Worm (Caenorhabditis elegans) whole organism, L1 larva: ENCODE results near the gene acp-2.
A peak's percentile ranks its signal among the peaks of the same experiment; 100 is the strongest.

Experiments
- F16B12.6 ChIP-seq: fragments of 150-350 bp; optimal IDR thresholded peaks from 2 replicates; lab custom pipeline; 2014; ENCODE audit warnings: missing biosample characterization, missing genetic modification characterization
- alr-1 ChIP-seq: fragments of 200-800 bp; sonication (Bioruptor generic); optimal IDR thresholded peaks from 2 replicates; lab custom pipeline; 2018; ENCODE audit warnings: borderline replicate concordance, mild to moderate bottlenecking, missing genetic modification characterization, missing compliant biosample characterization
- aly-2 ChIP-seq: fragments of 150-350 bp; optimal IDR thresholded peaks from 2 replicates; lab custom pipeline; 2014; ENCODE audit warnings: missing biosample characterization, missing genetic modification characterization
- ama-1 ChIP-seq: fragments of 150-350 bp; optimal IDR thresholded peaks from 2 replicates; lab custom pipeline; 2014
- blmp-1 ChIP-seq: fragments of 150-350 bp; optimal IDR thresholded peaks from 2 replicates; lab custom pipeline; 2014; ENCODE audit warnings: missing biosample characterization, missing genetic modification characterization
- ceh-8 ChIP-seq: fragments of 200-800 bp; sonication (Bioruptor generic); optimal IDR thresholded peaks from 2 replicates; lab custom pipeline; 2018; ENCODE audit warnings: mild to moderate bottlenecking, missing genetic modification characterization, moderate library complexity, missing compliant biosample characterization
- ceh-90 ChIP-seq: sonication (generic microtip); optimal IDR thresholded peaks from 2 replicates; lab custom pipeline; 2016; ENCODE audit warnings: missing genetic modification characterization, missing compliant biosample characterization
- efl-1 ChIP-seq, 4 experiments: fragments of 150-350 bp; optimal IDR thresholded peaks in 3 of 4; peaks in 1 of 4; 1 replicate in 1 of 4; 2 replicates in 3 of 4; lab custom pipeline; 2014; ENCODE audit warnings: missing biosample characterization in 2 of 4, missing genetic modification characterization in 2 of 4, missing genetic modification reagents in 2 of 4
- efl-3 ChIP-seq: fragments of 200-800 bp; sonication (Bioruptor generic); optimal IDR thresholded peaks from 2 replicates; lab custom pipeline; 2018; ENCODE audit warnings: mild to moderate bottlenecking, missing genetic modification characterization, missing compliant biosample characterization
- egl-27 ChIP-seq, 2 experiments: fragments of 150-350 bp in 1 of 2; sonication (generic microtip); optimal IDR thresholded peaks; 3 replicates each; lab custom pipeline; 2017 to 2018; ENCODE audit warnings: missing biosample characterization in 2 of 2, missing genetic modification characterization in 2 of 2, missing genetic modification reagents in 2 of 2
- elt-2 ChIP-seq: sonication (generic microtip); optimal IDR thresholded peaks from 2 replicates; lab custom pipeline; 2016; ENCODE audit warnings: missing genetic modification characterization, mild to moderate bottlenecking, inconsistent platforms, missing compliant biosample characterization, missing genetic modification reagents
- fkh-4 ChIP-seq: sonication (generic microtip); optimal IDR thresholded peaks from 2 replicates; lab custom pipeline; 2016; ENCODE audit warnings: missing compliant biosample characterization, missing genetic modification characterization, borderline replicate concordance
- fkh-8 ChIP-seq: sonication (generic microtip); optimal IDR thresholded peaks from 2 replicates; lab custom pipeline; 2016; ENCODE audit warnings: mild to moderate bottlenecking, missing genetic modification characterization, missing compliant biosample characterization
- hlh-17 ChIP-seq: fragments of 200-800 bp; sonication (Bioruptor generic); optimal IDR thresholded peaks from 2 replicates; lab custom pipeline; 2018; ENCODE audit warnings: missing genetic modification characterization, mild to moderate bottlenecking, missing compliant biosample characterization, moderate library complexity, borderline replicate concordance
- hlh-4 ChIP-seq: sonication (generic microtip); optimal IDR thresholded peaks from 2 replicates; lab custom pipeline; 2016; ENCODE audit warnings: mild to moderate bottlenecking, missing genetic modification characterization, missing compliant biosample characterization
- irx-1 ChIP-seq: sonication (generic microtip); optimal IDR thresholded peaks from 2 replicates; lab custom pipeline; 2016; ENCODE audit warnings: missing genetic modification characterization, missing compliant biosample characterization
- isw-1 ChIP-seq: fragments of 200-800 bp; sonication (Bioruptor generic); IDR thresholded peaks from 2 replicates; pipeline ENCODE4 v1.3.6; 2022; ENCODE audit warnings: missing genetic modification characterization, missing compliant biosample characterization
- jun-1 ChIP-seq: fragments of 150-350 bp; optimal IDR thresholded peaks from 2 replicates; lab custom pipeline; 2014; ENCODE audit warnings: missing biosample characterization, missing genetic modification reagents, missing genetic modification characterization
- lin-15B ChIP-seq: fragments of 150-350 bp; sonication (generic microtip); optimal IDR thresholded peaks from 3 replicates; lab custom pipeline; 2014; ENCODE audit warnings: missing biosample characterization, missing genetic modification characterization
- lsy-2 ChIP-seq, 2 experiments: fragments of 150-350 bp; optimal IDR thresholded peaks; 2 replicates each; lab custom pipeline; 2014; ENCODE audit warnings: missing biosample characterization in 2 of 2, missing genetic modification characterization in 2 of 2
- mab-9 ChIP-seq: fragments of 200-800 bp; sonication (Bioruptor generic); IDR thresholded peaks from 2 replicates; pipeline ENCODE4 v1.3.6; 2022; ENCODE audit warnings: missing genetic modification reagents, missing genetic modification characterization, missing compliant biosample characterization
- mdl-1 ChIP-seq, 2 experiments: fragments of 150-350 bp; optimal IDR thresholded peaks; 2 replicates each; lab custom pipeline; 2014 to 2017; ENCODE audit warnings: missing biosample characterization in 2 of 2, missing genetic modification characterization in 2 of 2, inconsistent platforms in 1 of 2
- mef-2 ChIP-seq: fragments of 150-350 bp; optimal IDR thresholded peaks from 2 replicates; lab custom pipeline; 2014; ENCODE audit warnings: missing biosample characterization, missing genetic modification characterization
- nhr-237 ChIP-seq: fragments of 150-350 bp; optimal IDR thresholded peaks from 2 replicates; lab custom pipeline; 2014; ENCODE audit warnings: missing biosample characterization, missing genetic modification characterization
- nhr-28 ChIP-seq: fragments of 150-350 bp; optimal IDR thresholded peaks from 2 replicates; lab custom pipeline; 2014; ENCODE audit warnings: missing biosample characterization, missing genetic modification characterization
- nhr-71 ChIP-seq: sonication (generic microtip); optimal IDR thresholded peaks from 2 replicates; lab custom pipeline; 2016; ENCODE audit warnings: mild to moderate bottlenecking, missing genetic modification characterization, moderate library complexity, missing compliant biosample characterization
- nhr-76 ChIP-seq: sonication (generic microtip); optimal IDR thresholded peaks from 2 replicates; lab custom pipeline; 2017; ENCODE audit warnings: missing biosample characterization, missing genetic modification characterization
- nhr-77 ChIP-seq: fragments of 150-350 bp; optimal IDR thresholded peaks from 2 replicates; lab custom pipeline; 2014; ENCODE audit warnings: missing biosample characterization, missing genetic modification characterization
- nhr-84 ChIP-seq: sonication (generic microtip); optimal IDR thresholded peaks from 2 replicates; lab custom pipeline; 2017; ENCODE audit warnings: missing biosample characterization, missing genetic modification characterization
- nhr-90 ChIP-seq: sonication (generic microtip); optimal IDR thresholded peaks from 2 replicates; lab custom pipeline; 2016; ENCODE audit warnings: mild to moderate bottlenecking, missing genetic modification characterization, missing compliant biosample characterization; ENCODE audit not compliant: poor library complexity
- sup-37 ChIP-seq: fragments of 200-800 bp; sonication (Bioruptor generic); optimal IDR thresholded peaks from 2 replicates; lab custom pipeline; 2018; ENCODE audit warnings: mild to moderate bottlenecking, missing genetic modification characterization, missing compliant biosample characterization
- ztf-4 ChIP-seq: fragments of 150-350 bp; optimal IDR thresholded peaks from 2 replicates; lab custom pipeline; 2014; ENCODE audit warnings: missing biosample characterization, missing genetic modification characterization

Gene acp-2

DNA sequence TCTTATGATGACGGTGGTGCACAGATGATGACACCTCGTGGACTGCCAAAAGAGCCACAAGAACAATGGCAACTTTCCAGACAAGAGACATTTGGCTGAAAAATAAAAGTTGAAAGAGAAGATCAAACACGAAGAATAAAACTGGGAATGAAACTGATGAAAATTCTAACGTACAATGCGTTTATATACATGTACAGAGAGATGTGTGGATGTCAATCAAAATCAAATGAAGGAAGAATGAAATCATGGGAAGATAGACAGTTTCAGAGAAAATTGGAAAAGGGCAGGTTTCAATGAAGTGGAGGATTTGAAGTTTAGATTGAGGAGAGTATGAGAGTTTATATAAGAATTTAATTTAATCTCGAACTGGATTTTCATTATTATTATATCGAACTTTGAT lies 32.8 kb downstream of the acp-2 start, which contains the start of gene dod-23:
dod-23 (minus strand) TSS at position 101 of the 400 bp plus-strand sequence.
- no peak for TF ChIP-seq nhr-77
- TF ChIP-seq nhr-90 (tag; lab: Kevin White, UChicago), result no peak
- TF ChIP-seq lsy-2 (tag; optimal IDR thresholded peaks at IDR 0.05; lab: Kevin White, UChicago), result no peak
- TF ChIP-seq efl-3 (GFP tag; lab: Kevin White, UChicago), result no peak
- no peak for TF ChIP-seq efl-1 (optimal IDR thresholded peaks at IDR 0.05; lab: Kevin White, UChicago)
- no peak for TF ChIP-seq efl-1 (GFP tag; optimal IDR thresholded peaks at IDR 0.05 in 1 of 2; lab: Kevin White, UChicago)
- TF ChIP-seq fkh-8, result no peak
- no peak for TF ChIP-seq nhr-76
- TF ChIP-seq isw-1, result no peak
- TF ChIP-seq mdl-1 (tag; optimal IDR thresholded peaks at IDR 0.05; lab: Kevin White, UChicago), result no peak
- no peak for TF ChIP-seq ceh-90 (tag; lab: Kevin White, UChicago)
- no peak for TF ChIP-seq ztf-4 (tag; lab: Kevin White, UChicago)
- no peak for TF ChIP-seq aly-2 (tag; lab: Kevin White, UChicago)
- no peak for TF ChIP-seq irx-1 (tag; lab: Kevin White, UChicago)
- no peak for TF ChIP-seq fkh-4 (tag; lab: Kevin White, UChicago)
- TF ChIP-seq nhr-28 (tag; lab: Kevin White, UChicago), result no peak

DNA sequence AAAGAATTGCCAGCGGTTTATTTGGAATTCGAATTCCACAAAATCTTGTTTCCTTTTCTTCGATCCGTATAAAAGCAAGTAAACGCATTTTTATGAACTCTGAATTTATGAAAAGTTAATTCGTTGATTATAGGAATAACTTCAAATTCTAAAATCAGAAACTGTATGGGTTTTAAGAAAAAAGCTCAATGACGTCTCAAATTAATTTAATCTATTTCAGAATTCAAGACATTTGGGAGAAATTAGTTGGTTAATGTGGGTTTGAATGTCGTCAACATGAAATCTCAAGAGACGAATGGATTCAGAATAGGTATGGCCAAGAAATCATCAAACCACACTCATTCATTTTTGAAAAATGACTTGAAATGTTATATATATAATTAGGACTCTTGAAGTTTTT lies 35.8 kb downstream of the acp-2 start, which contains the start of gene F49E12.7:
F49E12.7 (minus strand) TSS at position 101 of the 400 bp plus-strand sequence.
- TF ChIP-seq nhr-237 (no peak), nhr-71 (no peak), ceh-8 (GFP tag; lab: Kevin White, UChicago) (peak; percentile 47), isw-1 (no peak)
- TF ChIP-seq, all 84 proteins: peak for 1

DNA sequence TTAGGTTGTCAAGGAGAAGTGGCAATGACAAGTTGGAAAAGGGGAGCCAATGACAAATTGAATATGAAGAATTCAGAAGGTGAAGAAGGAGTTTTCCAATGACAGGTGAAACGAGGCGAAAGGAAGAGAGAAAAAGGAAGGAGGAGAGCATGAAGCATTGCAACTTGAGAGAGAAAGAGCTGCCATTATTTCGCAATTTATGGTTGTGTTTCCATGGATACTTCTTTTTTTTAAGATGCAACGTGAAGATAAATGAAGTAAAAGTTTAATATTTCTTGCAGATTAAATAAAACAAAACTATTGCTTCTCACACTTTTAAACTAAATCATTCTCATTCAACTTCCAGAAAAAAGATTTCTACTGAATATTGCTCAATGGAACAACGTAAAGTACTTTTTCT lies 37.6 kb downstream of the acp-2 start, which contains the start of gene F49E12.8:
F49E12.8 (minus strand) TSS at position 101 of the 400 bp plus-strand sequence.
- TF ChIP-seq nhr-71, result peak; percentile 13
- TF ChIP-seq nhr-90 (tag; lab: Kevin White, UChicago), result no peak
- TF ChIP-seq F16B12.6, result no peak
- no peak for TF ChIP-seq alr-1 (tag; lab: Kevin White, UChicago)
- no peak for TF ChIP-seq jun-1 (tag; lab: Kevin White, UChicago)
- TF ChIP-seq hlh-4 (tag; lab: Kevin White, UChicago), result no peak
- TF ChIP-seq ama-1, result no peak
- peak; percentile 59 for TF ChIP-seq fkh-8
- no peak for TF ChIP-seq blmp-1

DNA sequence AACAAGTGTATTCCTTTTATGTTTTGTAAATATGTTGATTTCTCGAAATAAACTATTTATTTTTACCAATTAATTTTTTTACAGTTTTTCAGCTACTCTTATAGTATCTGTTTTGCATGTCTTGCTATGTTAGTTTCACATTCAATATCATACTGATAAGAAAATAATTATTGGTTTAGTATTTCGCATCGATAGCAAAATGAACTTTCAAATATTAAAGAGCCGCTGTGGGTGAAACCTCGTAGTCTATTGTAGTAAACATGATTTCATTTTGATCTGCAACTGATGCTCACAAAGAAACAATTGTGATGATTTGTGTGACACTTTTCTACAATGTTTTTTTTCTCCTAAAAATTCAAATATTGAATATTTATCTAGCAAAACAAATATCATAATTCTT lies 39.6 kb downstream of the acp-2 start:
- TF ChIP-seq ceh-90 (tag; lab: Kevin White, UChicago), result no peak
- TF ChIP-seq, all 84 proteins: peak for 0

DNA sequence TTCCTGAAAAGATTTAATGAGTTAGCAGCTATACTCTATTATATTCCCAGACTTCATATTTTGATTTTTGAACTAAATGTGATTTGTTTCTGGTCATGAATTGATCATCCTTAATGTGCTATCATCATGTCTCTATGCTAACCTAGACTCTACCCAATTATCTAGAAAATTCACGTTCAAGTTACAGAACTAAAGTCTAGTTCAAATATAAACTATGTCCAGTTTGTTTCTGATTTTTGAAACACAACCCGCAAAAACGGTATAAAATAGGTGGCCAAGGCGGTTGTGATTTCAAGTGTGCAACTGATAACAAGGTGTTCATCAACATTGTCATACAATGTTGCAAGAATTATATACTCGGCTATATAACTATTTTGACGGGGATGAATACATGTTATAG lies 41.1 kb downstream of the acp-2 start, which contains the start of gene F49E12.10:
F49E12.10 (plus strand) TSS at position 301 of the 400 bp plus-strand sequence.
- TF ChIP-seq ceh-8 (GFP tag; lab: Kevin White, UChicago) (no peak), elt-2 (tag; lab: Kevin White, UChicago) (no peak), lin-15B (no peak), mdl-1 (tag; optimal IDR thresholded peaks at IDR 0.05; lab: Kevin White, UChicago) (no peak), efl-3 (GFP tag; lab: Kevin White, UChicago) (no peak), nhr-84 (tag; lab: Kevin White, UChicago) (no peak), irx-1 (tag; lab: Kevin White, UChicago) (no peak), fkh-4 (tag; lab: Kevin White, UChicago) (no peak), ama-1 (no peak), mef-2 (no peak), nhr-28 (tag; lab: Kevin White, UChicago) (no peak), alr-1 (tag; lab: Kevin White, UChicago) (no peak), egl-27 (tag; optimal IDR thresholded peaks at IDR 0.05; lab: Kevin White, UChicago) (no peak), sup-37 (GFP tag; lab: Kevin White, UChicago) (no peak), mab-9 (no peak), isw-1 (no peak), hlh-17 (GFP tag; lab: Kevin White, UChicago) (no peak)
